Worm (Caenorhabditis elegans) whole organism, L4/young adult: ENCODE data around the gene K01A2.6.

Source experiments
- dao-5 ChIP-seq: sonication (generic microtip); optimal IDR thresholded peaks from 2 replicates; lab custom pipeline; 2016; ENCODE audit warnings: missing genotype, missing genetic modification characterization, moderate library complexity, missing compliant biosample characterization
- him-1 ChIP-seq: sonication (generic microtip); optimal IDR thresholded peaks from 2 replicates; lab custom pipeline; 2016; ENCODE audit warnings: missing genotype, missing genetic modification reagents, missing genetic modification characterization, missing compliant biosample characterization

ce11 chrII:257519-257918 is 42.3 kb upstream of the K01A2.6 start, which contains the start of gene cat-2:
- no peak for TF ChIP-seq him-1 (tag; lab: Kevin White, UChicago)
- no peak for TF ChIP-seq dao-5 (tag; lab: Kevin White, UChicago)
